Fruit fly (Drosophila melanogaster): ENCODE results near the gene Pect.

Gene Pect

DNA sequence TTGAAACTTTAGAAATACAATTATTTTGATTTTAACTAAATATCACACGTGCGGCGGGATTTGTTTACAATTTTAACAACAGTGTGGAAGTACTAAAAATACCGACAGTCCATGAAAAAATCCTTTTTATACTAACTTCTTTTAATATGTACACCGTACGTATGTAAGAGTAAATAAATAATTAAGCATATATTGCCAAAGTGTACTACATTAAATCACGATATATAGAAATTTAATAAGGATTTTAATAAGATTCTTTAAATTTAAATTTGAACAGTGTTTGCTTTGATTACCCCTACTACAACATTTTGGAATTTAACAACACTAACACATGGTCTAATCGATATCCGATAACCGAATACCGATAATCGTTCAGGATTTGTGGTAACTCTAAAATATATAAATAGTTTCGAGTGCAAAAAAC is 18.7 kb downstream of the Pect start, which contains the start of the genes Ski6 and CG16812 (continued):
- TF ChIP-seq Eip93F (GFP tag; optimal IDR thresholded peaks at IDR 0.05) (no peak), Eip75B (GFP tag; optimal IDR thresholded peaks at IDR 0.05) (no peak), achi (GFP tag; optimal IDR thresholded peaks at IDR 0.05) (no peak), CG31627 (GFP tag; optimal IDR thresholded peaks at IDR 0.05) (peak; percentile 51), pdm3 (GFP tag; optimal IDR thresholded peaks at IDR 0.05) (no peak), CG8319 (GFP tag; optimal IDR thresholded peaks at IDR 0.05) (no peak), CG4318 (GFP tag; optimal IDR thresholded peaks at IDR 0.05) (no peak), esn (GFP tag; optimal IDR thresholded peaks at IDR 0.05) (peak; percentile 70), cyc (GFP tag; optimal IDR thresholded peaks at IDR 0.05) (peak; percentile 49), dsx (GFP tag; optimal IDR thresholded peaks at IDR 0.05; ENCODE audit: poor library complexity, severe bottlenecking) (no peak), Ets96B (tag; optimal IDR thresholded peaks at IDR 0.05) (no peak), fkh (GFP tag; optimal IDR thresholded peaks at IDR 0.05) (peak; percentile 78), lz (GFP tag; optimal IDR thresholded peaks at IDR 0.05) (no peak), Hr4 (GFP tag; optimal IDR thresholded peaks at IDR 0.05) (no peak)

DNA sequence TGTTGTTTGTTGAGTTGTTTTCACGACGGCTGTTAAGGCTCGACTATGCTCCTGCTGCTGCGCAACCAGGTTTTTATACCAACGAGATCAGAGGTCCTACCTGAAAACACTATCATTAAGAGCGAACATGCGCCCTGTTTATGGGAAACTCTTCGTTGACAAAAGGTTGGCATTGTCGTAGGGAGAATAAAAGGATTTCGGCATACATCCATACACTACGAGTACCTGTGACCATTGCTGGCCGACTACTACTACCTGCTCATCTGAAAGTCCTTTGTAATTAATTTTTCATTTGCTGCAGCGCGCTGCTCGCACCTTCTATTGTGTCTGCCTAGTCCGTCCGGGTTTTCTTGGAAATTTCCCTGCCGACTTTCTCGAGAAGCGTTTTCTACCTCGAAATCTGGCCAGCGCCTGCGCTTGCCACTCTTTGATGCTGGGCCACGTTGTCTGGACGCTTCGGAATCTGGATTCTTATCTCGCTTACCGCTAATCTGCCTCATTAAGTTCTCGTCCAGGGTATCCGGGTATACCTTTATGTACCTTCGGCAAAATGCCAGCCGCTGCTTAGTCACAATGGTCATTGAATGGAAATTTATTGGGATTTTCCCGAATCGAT is 21.8 kb downstream of the Pect start, which contains the start of gene CG15480:
Gene CG15480 (minus strand): TSS at position 51 of the 616 bp plus-strand sequence.
- TF ChIP-seq Blimp-1 (GFP tag; optimal IDR thresholded peaks at IDR 0.05) (no peak), svp (GFP tag) (no peak), Smox (GFP tag; optimal IDR thresholded peaks at IDR 0.05) (no peak), Eip93F (GFP tag; optimal IDR thresholded peaks at IDR 0.05) (no peak), CG1621 (tag; optimal IDR thresholded peaks at IDR 0.05) (no peak), Ets96B (tag; optimal IDR thresholded peaks at IDR 0.05) (no peak), CG6854 (GFP tag; optimal IDR thresholded peaks at IDR 0.05) (no peak), CG10631 (GFP tag; optimal IDR thresholded peaks at IDR 0.05) (no peak), fkh (GFP tag; optimal IDR thresholded peaks at IDR 0.05) (no peak), CG11902 (GFP tag; optimal IDR thresholded peaks at IDR 0.05) (no peak), CG32006 (GFP tag; optimal IDR thresholded peaks at IDR 0.05) (no peak), fd59A (GFP tag; optimal IDR thresholded peaks at IDR 0.05) (no peak), CG4318 (GFP tag; optimal IDR thresholded peaks at IDR 0.05) (no peak), OdsH (GFP tag; optimal IDR thresholded peaks at IDR 0.05) (no peak), CG34406 (GFP tag; optimal IDR thresholded peaks at IDR 0.05) (no peak), Hr4 (GFP tag; optimal IDR thresholded peaks at IDR 0.05) (no peak), Eip75B (GFP tag; optimal IDR thresholded peaks at IDR 0.05) (no peak), Hr39 (GFP tag; optimal IDR thresholded peaks at IDR 0.05) (no peak), Sox102F (GFP tag; optimal IDR thresholded peaks at IDR 0.05) (no peak), topi (GFP tag; optimal IDR thresholded peaks at IDR 0.05) (no peak)

- no peak for TF ChIP-seq Lpt (GFP tag; optimal IDR thresholded peaks at IDR 0.05)
- TF ChIP-seq Ets21C (GFP tag; optimal IDR thresholded peaks at IDR 0.05) = no peak
- TF ChIP-seq pdm3 (GFP tag; optimal IDR thresholded peaks at IDR 0.05) = no peak
- TF ChIP-seq achi (GFP tag; optimal IDR thresholded peaks at IDR 0.05) = no peak
- no peak for TF ChIP-seq CG6276 (GFP tag; optimal IDR thresholded peaks at IDR 0.05)
- no peak for TF ChIP-seq CG8119 (GFP tag; IDR thresholded peaks at IDR 0.05)
- no peak for TF ChIP-seq CG10669 (GFP tag; optimal IDR thresholded peaks at IDR 0.05)
- TF ChIP-seq CG8632 (GFP tag; optimal IDR thresholded peaks at IDR 0.05) = no peak
- TF ChIP-seq topi (GFP tag; optimal IDR thresholded peaks at IDR 0.05) = no peak
- TF ChIP-seq cyc (GFP tag; optimal IDR thresholded peaks at IDR 0.05) = no peak
- TF ChIP-seq CG11762 (GFP tag; optimal IDR thresholded peaks at IDR 0.05; ENCODE audit: insufficient read depth) = no peak
Measured at dm6 chr2L:13227242-13227641, 23.7 kb downstream of the Pect start, which contains the start of gene CG16813. Gene CG16813, plus strand, starts transcription at chr2L:13227529.

dm6 chr2L:13229388-13229882 is 25.9 kb downstream of the Pect start, which contains the start of gene CG16815:
Gene CG16815, plus strand, starts transcription at chr2L:13229832.
- TF ChIP-seq Met (GFP tag; optimal IDR thresholded peaks at IDR 0.05) (no peak), CG4318 (GFP tag; optimal IDR thresholded peaks at IDR 0.05) (no peak), Sox15 (GFP tag; optimal IDR thresholded peaks at IDR 0.05) (no peak), acj6 (GFP tag; optimal IDR thresholded peaks at IDR 0.05) (no peak), achi (GFP tag; optimal IDR thresholded peaks at IDR 0.05) (no peak), Eip78C (GFP tag) (no peak), cyc (GFP tag; optimal IDR thresholded peaks at IDR 0.05) (no peak), CG3919 (GFP tag; optimal IDR thresholded peaks at IDR 0.05) (no peak)
